Fruit fly (Drosophila melanogaster): Measurements from ENCODE around the gene smp-30.
A peak's percentile ranks its signal among the peaks of the same experiment; 100 is the strongest.

The smp-30 gene

dm6 chr3R:14749077-14749798 is 1.8 kb downstream of the smp-30 start (continued):
- TF ChIP-seq CG7556 (GFP tag; optimal IDR thresholded peaks at IDR 0.05) (peak; percentile 75), phol (tag; optimal IDR thresholded peaks at IDR 0.05) (no peak), CG12942 (GFP tag; optimal IDR thresholded peaks at IDR 0.05) (no peak), CG4820 (GFP tag; optimal IDR thresholded peaks at IDR 0.05) (no peak), CG4360 (GFP tag; IDR thresholded peaks at IDR 0.05) (peak; percentile 57), gfzf (GFP tag; optimal IDR thresholded peaks at IDR 0.05) (no peak), sens-2 (GFP tag; IDR thresholded peaks at IDR 0.05) (0 out of 2 replicates have a peak, but pooled peaks have one; percentile 24), vfl (GFP tag; optimal IDR thresholded peaks at IDR 0.05) (no peak), CG30403 (GFP tag; optimal IDR thresholded peaks at IDR 0.05) (peak; percentile 2), CG10274 (GFP tag; optimal IDR thresholded peaks at IDR 0.05) (peak; percentile 42), dati (GFP tag; IDR thresholded peaks at IDR 0.05) (no peak), CG6175 (GFP tag; IDR thresholded peaks at IDR 0.05) (no peak), CG2889 (GFP tag; IDR thresholded peaks at IDR 0.05) (no peak), CG2712 (tag; optimal IDR thresholded peaks at IDR 0.05) (peak; percentile 69), tap (tag; optimal IDR thresholded peaks at IDR 0.05) (peak; percentile 60), Sox100B (GFP tag; optimal IDR thresholded peaks at IDR 0.05) (peak; percentile 72), dm (GFP tag; optimal IDR thresholded peaks at IDR 0.05) (peak; percentile 35), sna (GFP tag; IDR thresholded peaks at IDR 0.05; ENCODE audit: partially characterized antibody) (peak; percentile 52; the same call in 1 of the 2 replicates), HmgD (GFP tag; optimal IDR thresholded peaks at IDR 0.05) (peak; percentile 65), CG10979 (tag; optimal IDR thresholded peaks at IDR 0.05) (peak; percentile 57), grn (GFP tag; optimal IDR thresholded peaks at IDR 0.05) (peak; percentile 78), gsb (GFP tag; IDR thresholded peaks at IDR 0.05) (no peak), CG34224 (GFP tag; IDR thresholded peaks at IDR 0.05; ENCODE audit: partially characterized antibody) (peak; percentile 51; the same call in 1 of the 3 replicates), al (GFP tag; IDR thresholded peaks at IDR 0.05) (no peak), CG33557 (GFP tag; optimal IDR thresholded peaks at IDR 0.05) (peak; percentile 89), CG1529 (GFP tag; optimal IDR thresholded peaks at IDR 0.05) (peak; percentile 78), CG12104 (GFP tag; optimal IDR thresholded peaks at IDR 0.05) (peak; percentile 61), CG14710 (tag; optimal IDR thresholded peaks at IDR 0.05) (peak; percentile 68), slp2 (GFP tag; optimal IDR thresholded peaks at IDR 0.05) (peak; percentile 11), CG15011 (GFP tag; optimal IDR thresholded peaks at IDR 0.05) (peak; percentile 75), Atf6 (GFP tag; IDR thresholded peaks at IDR 0.05) (peak; percentile 76), CG6689 (GFP tag; IDR thresholded peaks at IDR 0.05) (no peak), CG16815 (GFP tag; optimal IDR thresholded peaks at IDR 0.05) (no peak), zf30C (GFP tag; optimal IDR thresholded peaks at IDR 0.05) (peak; percentile 47), aop (GFP tag; IDR thresholded peaks at IDR 0.05) (peak; percentile 61; the same call in 1 of the 2 replicates), CG6791 (GFP tag; IDR thresholded peaks at IDR 0.05; ENCODE audit: partially characterized antibody) (peak; percentile 70; the same call in 1 of the 3 replicates), CG9817 (tag; optimal IDR thresholded peaks at IDR 0.05) (peak; percentile 43), nmo (GFP tag; optimal IDR thresholded peaks at IDR 0.05) (peak; percentile 36), NC2α (GFP tag; optimal IDR thresholded peaks at IDR 0.05) (peak; percentile 18), CG32772 (GFP tag; IDR thresholded peaks at IDR 0.05) (no peak), CG34422 (GFP tag; IDR thresholded peaks at IDR 0.05) (peak; percentile 61; the same call in 1 of the 3 replicates), CG8290 (GFP tag; optimal IDR thresholded peaks at IDR 0.05) (no peak), CG8290 (tag; optimal IDR thresholded peaks at IDR 0.05) (peak; percentile 58 to 91), CHES-1-like (GFP tag; optimal IDR thresholded peaks at IDR 0.05) (peak; percentile 61), her (GFP tag; optimal IDR thresholded peaks at IDR 0.05) (peak; percentile 69), tup (GFP tag; optimal IDR thresholded peaks at IDR 0.05) (peak; percentile 11), onecut (GFP tag; IDR thresholded peaks at IDR 0.05) (peak; percentile 58), cg (GFP tag; optimal IDR thresholded peaks at IDR 0.05) (peak; percentile 48), jumu (GFP tag; optimal IDR thresholded peaks at IDR 0.05) (peak; percentile 0), rib (GFP tag; IDR thresholded peaks at IDR 0.05) (peak; percentile 34; the same call in 1 of the 2 replicates)

Data from whole organism, embryonic.